Worm (Caenorhabditis elegans) whole organism, L2 larva: ENCODE measurements around the gene idhb-1.

ENCODE experiments used
- C34F6.9 ChIP-seq: fragments of 150-350 bp; optimal IDR thresholded peaks from 2 replicates; lab custom pipeline; 2014; ENCODE audit warnings: missing biosample characterization, missing genetic modification characterization
- F13H6.1 ChIP-seq: sonication (generic microtip); optimal IDR thresholded peaks from 2 replicates; lab custom pipeline; 2016; ENCODE audit warnings: missing genetic modification characterization, missing compliant biosample characterization
- R02D3.7 ChIP-seq: fragments of 150-350 bp; optimal IDR thresholded peaks from 2 replicates; lab custom pipeline; 2014; ENCODE audit warnings: missing biosample characterization, missing genetic modification characterization
- Y55F3AM.14 ChIP-seq: fragments of 200-800 bp; sonication (Bioruptor generic); optimal IDR thresholded peaks from 2 replicates; lab custom pipeline; 2018; ENCODE audit warnings: mild to moderate bottlenecking, missing genetic modification characterization, missing compliant biosample characterization
- ZK546.5 ChIP-seq: sonication (generic microtip); optimal IDR thresholded peaks from 2 replicates; lab custom pipeline; 2017; ENCODE audit warnings: missing biosample characterization, missing genetic modification characterization
- alr-1 ChIP-seq: fragments of 150-350 bp; optimal IDR thresholded peaks from 2 replicates; lab custom pipeline; 2014; ENCODE audit warnings: missing biosample characterization, missing genetic modification characterization
- aly-2 ChIP-seq: fragments of 150-350 bp; optimal IDR thresholded peaks from 2 replicates; lab custom pipeline; 2014; ENCODE audit warnings: missing biosample characterization, missing genetic modification characterization
- ama-1 ChIP-seq: fragments of 150-350 bp; optimal IDR thresholded peaks from 2 replicates; lab custom pipeline; 2018; ENCODE audit warnings: inconsistent platforms
- blmp-1 ChIP-seq: sonication (generic microtip); optimal IDR thresholded peaks from 2 replicates; lab custom pipeline; 2017; ENCODE audit warnings: missing genetic modification characterization, mild to moderate bottlenecking, missing compliant biosample characterization, antibody characterized with exemption, moderate library complexity; ENCODE audit not compliant: insufficient read depth
- ceh-16 ChIP-seq: fragments of 150-350 bp; optimal IDR thresholded peaks from 2 replicates; lab custom pipeline; 2014; ENCODE audit warnings: missing biosample characterization, missing genetic modification characterization
- ceh-82 ChIP-seq: fragments of 150-350 bp; optimal IDR thresholded peaks from 2 replicates; lab custom pipeline; 2014; ENCODE audit warnings: missing biosample characterization, missing genetic modification characterization
- crh-2 ChIP-seq: sonication (generic microtip); optimal IDR thresholded peaks from 2 replicates; lab custom pipeline; 2017; ENCODE audit warnings: missing biosample characterization, missing genetic modification characterization
- dmd-4 ChIP-seq: sonication (generic microtip); optimal IDR thresholded peaks from 2 replicates; lab custom pipeline; 2017; ENCODE audit warnings: missing biosample characterization, missing genetic modification characterization
- egl-27 ChIP-seq: sonication (generic microtip); optimal IDR thresholded peaks from 3 replicates; lab custom pipeline; 2017; ENCODE audit warnings: missing biosample characterization, missing genetic modification reagents, missing genetic modification characterization
- elt-1 ChIP-seq: fragments of 150-350 bp; optimal IDR thresholded peaks from 2 replicates; lab custom pipeline; 2014; ENCODE audit warnings: missing biosample characterization, missing genetic modification characterization
- elt-3 ChIP-seq: sonication (generic microtip); optimal IDR thresholded peaks from 2 replicates; lab custom pipeline; 2017; ENCODE audit warnings: missing biosample characterization, missing genetic modification characterization
- fos-1 ChIP-seq: fragments of 150-350 bp; optimal IDR thresholded peaks from 2 replicates; lab custom pipeline; 2014; ENCODE audit warnings: missing biosample characterization, missing genetic modification characterization
- gmeb-1 ChIP-seq: fragments of 150-350 bp; optimal IDR thresholded peaks from 2 replicates; lab custom pipeline; 2014; ENCODE audit warnings: missing biosample characterization, missing genetic modification characterization
- lin-11 ChIP-seq: fragments of 150-350 bp; sonication (generic microtip); optimal IDR thresholded peaks from 2 replicates; lab custom pipeline; 2014; ENCODE audit warnings: missing biosample characterization, missing genetic modification characterization, inconsistent platforms, mixed read lengths
- lin-13 ChIP-seq: fragments of 150-350 bp; optimal IDR thresholded peaks from 2 replicates; lab custom pipeline; 2014; ENCODE audit warnings: missing biosample characterization, missing genetic modification reagents, missing genetic modification characterization
- lin-39 ChIP-seq: fragments of 150-350 bp; optimal IDR thresholded peaks from 2 replicates; lab custom pipeline; 2014; ENCODE audit warnings: missing biosample characterization, missing genetic modification reagents, missing genetic modification characterization
- lsy-2 ChIP-seq, 2 experiments: fragments of 150-350 bp in 1 of 2; sonication (generic microtip) in 1 of 2; optimal IDR thresholded peaks; 2 replicates each; lab custom pipeline; 2014 to 2017; ENCODE audit warnings: missing biosample characterization in 2 of 2, missing genetic modification characterization in 2 of 2
- mab-5 ChIP-seq: fragments of 150-350 bp; optimal IDR thresholded peaks from 2 replicates; lab custom pipeline; 2014; ENCODE audit warnings: missing biosample characterization, missing genetic modification characterization
- mbf-1 ChIP-seq: sonication (generic microtip); optimal IDR thresholded peaks from 2 replicates; lab custom pipeline; 2017; ENCODE audit warnings: missing biosample characterization, missing genetic modification characterization
- mdl-1 ChIP-seq, 2 experiments: fragments of 150-350 bp in 1 of 2; sonication (generic microtip) in 1 of 2; optimal IDR thresholded peaks; 2 replicates each; lab custom pipeline; 2017; ENCODE audit warnings: missing biosample characterization in 2 of 2, missing genetic modification characterization in 2 of 2
- nhr-10 ChIP-seq: sonication (generic microtip); optimal IDR thresholded peaks from 2 replicates; lab custom pipeline; 2017; ENCODE audit warnings: missing biosample characterization, missing genetic modification characterization
- nhr-11 ChIP-seq: fragments of 150-350 bp; optimal IDR thresholded peaks from 2 replicates; lab custom pipeline; 2014; ENCODE audit warnings: missing biosample characterization, missing genetic modification characterization
- nhr-12 ChIP-seq: fragments of 150-350 bp; optimal IDR thresholded peaks from 2 replicates; lab custom pipeline; 2014; ENCODE audit warnings: missing biosample characterization, missing genetic modification characterization
- nhr-129 ChIP-seq: fragments of 150-350 bp; optimal IDR thresholded peaks from 2 replicates; lab custom pipeline; 2014; ENCODE audit warnings: missing biosample characterization, missing genetic modification characterization
- nhr-21 ChIP-seq: fragments of 150-350 bp; optimal IDR thresholded peaks from 2 replicates; lab custom pipeline; 2014; ENCODE audit warnings: missing biosample characterization, missing genetic modification characterization
- nhr-23 ChIP-seq: fragments of 150-350 bp; optimal IDR thresholded peaks from 2 replicates; lab custom pipeline; 2014; ENCODE audit warnings: missing biosample characterization, missing genetic modification reagents, missing genetic modification characterization
- nhr-237 ChIP-seq: fragments of 150-350 bp; optimal IDR thresholded peaks from 2 replicates; lab custom pipeline; 2014; ENCODE audit warnings: missing biosample characterization, missing genetic modification characterization
- nhr-25 ChIP-seq: fragments of 150-350 bp; sonication (generic microtip); optimal IDR thresholded peaks from 3 replicates; lab custom pipeline; 2014; ENCODE audit warnings: missing biosample characterization, missing genetic modification characterization
- nhr-6 ChIP-seq: fragments of 150-350 bp; optimal IDR thresholded peaks from 2 replicates; lab custom pipeline; 2014; ENCODE audit warnings: missing biosample characterization, missing genetic modification characterization
- nhr-77 ChIP-seq: fragments of 150-350 bp; optimal IDR thresholded peaks from 2 replicates; lab custom pipeline; 2014; ENCODE audit warnings: missing biosample characterization, missing genetic modification characterization
- peb-1 ChIP-seq: fragments of 150-350 bp; optimal IDR thresholded peaks from 2 replicates; lab custom pipeline; 2014; ENCODE audit warnings: missing biosample characterization, missing genetic modification characterization
- sem-4 ChIP-seq: fragments of 150-350 bp; optimal IDR thresholded peaks from 2 replicates; lab custom pipeline; 2014; ENCODE audit warnings: missing biosample characterization, missing genetic modification reagents, missing genetic modification characterization
- skn-1 ChIP-seq: sonication (generic microtip); optimal IDR thresholded peaks from 2 replicates; lab custom pipeline; 2017; ENCODE audit warnings: missing biosample characterization, missing genetic modification characterization
- sma-3 ChIP-seq: sonication (generic microtip); optimal IDR thresholded peaks from 2 replicates; lab custom pipeline; 2016; ENCODE audit warnings: missing genetic modification reagents, missing genetic modification characterization, missing compliant biosample characterization
- sma-9 ChIP-seq, 2 experiments: fragments of 150-350 bp in 1 of 2; sonication (generic microtip) in 1 of 2; optimal IDR thresholded peaks; 2 replicates each; lab custom pipeline; 2014 to 2016; ENCODE audit warnings: missing genetic modification characterization in 2 of 2, mild to moderate bottlenecking in 1 of 2, missing biosample characterization in 1 of 2, missing compliant biosample characterization in 1 of 2, missing genetic modification reagents in 1 of 2, moderate library complexity in 1 of 2
- snpc-4 ChIP-seq: fragments of 150-350 bp; optimal IDR thresholded peaks from 2 replicates; lab custom pipeline; 2014; ENCODE audit warnings: missing biosample characterization, missing genetic modification characterization
- unc-39 ChIP-seq: fragments of 150-350 bp; optimal IDR thresholded peaks from 2 replicates; lab custom pipeline; 2014; ENCODE audit warnings: missing biosample characterization, missing genetic modification characterization
- unc-55 ChIP-seq: fragments of 150-350 bp; sonication (generic microtip); optimal IDR thresholded peaks from 3 replicates; lab custom pipeline; 2014; ENCODE audit warnings: missing biosample characterization, missing genetic modification reagents, missing genetic modification characterization
- unc-62 ChIP-seq: fragments of 150-350 bp; optimal IDR thresholded peaks from 2 replicates; lab custom pipeline; 2014; ENCODE audit warnings: missing biosample characterization, missing genetic modification reagents, missing genetic modification characterization
- zag-1 ChIP-seq: fragments of 150-350 bp; optimal IDR thresholded peaks from 2 replicates; lab custom pipeline; 2014; ENCODE audit warnings: missing biosample characterization, missing genetic modification characterization
- ztf-1 ChIP-seq: fragments of 200-800 bp; sonication (Bioruptor generic); conservative IDR thresholded peaks from 2 replicates; pipeline ENCODE4 v1.3.6; 2022; ENCODE audit warnings: missing genetic modification characterization, missing compliant biosample characterization
- ztf-11 ChIP-seq: sonication (generic microtip); optimal IDR thresholded peaks from 2 replicates; lab custom pipeline; 2017; ENCODE audit warnings: missing biosample characterization, missing genetic modification characterization
- ztf-4 ChIP-seq: fragments of 150-350 bp; optimal IDR thresholded peaks from 2 replicates; lab custom pipeline; 2014; ENCODE audit warnings: missing biosample characterization, missing genetic modification characterization

The idhb-1 gene

ce11 chrX:14178688-14179087 is 4.8 kb upstream of the idhb-1 start, which contains the start of gene C37E2.10:
TSS of gene C37E2.10 (plus strand) at chrX:14178988.
- TF ChIP-seq peb-1 (tag; lab: Kevin White, UChicago): no peak
- no peak for TF ChIP-seq crh-2 (tag; lab: Kevin White, UChicago)
- TF ChIP-seq lsy-2 (tag; optimal IDR thresholded peaks at IDR 0.05; lab: Kevin White, UChicago): no peak
- TF ChIP-seq ztf-4 (tag; lab: Kevin White, UChicago): no peak
- no peak for TF ChIP-seq nhr-129 (tag; lab: Kevin White, UChicago)
- TF ChIP-seq blmp-1 (tag; lab: Kevin White, UChicago): no peak
- TF ChIP-seq mbf-1 (tag; lab: Kevin White, UChicago): no peak
- TF ChIP-seq ama-1 (lab: Kevin White, UChicago): no peak
- TF ChIP-seq lin-39 (tag; lab: Kevin White, UChicago): no peak

ce11 chrX:14175740-14176139 is 1.9 kb upstream of the idhb-1 start, which contains the start of gene C37E2.2:
TSS of gene C37E2.2 (plus strand) at chrX:14176040.
- TF ChIP-seq lin-11 (no peak), zag-1 (tag; lab: Kevin White, UChicago) (no peak), Y55F3AM.14 (GFP tag; lab: Kevin White, UChicago) (no peak)
- TF ChIP-seq, all 48 proteins: peak for 0

- TF ChIP-seq fos-1 (tag; lab: Kevin White, UChicago): peak; percentile 99
- TF ChIP-seq C34F6.9 (tag; lab: Kevin White, UChicago): peak; percentile 98
- peak; percentile 90 for TF ChIP-seq F13H6.1 (tag; lab: Kevin White, UChicago)
- no peak for TF ChIP-seq ceh-16 (tag; lab: Kevin White, UChicago)
- TF ChIP-seq nhr-11 (tag; lab: Kevin White, UChicago): peak; percentile 51
- TF ChIP-seq unc-62 (GFP tag; lab: Kevin White, UChicago): no peak
- TF ChIP-seq elt-1: no peak
- peak; percentile 81 for TF ChIP-seq mab-5 (tag; lab: Kevin White, UChicago)
- TF ChIP-seq sma-3 (GFP tag; lab: Kevin White, UChicago): peak; percentile 96
- peak; percentile 30 for TF ChIP-seq ama-1 (lab: Kevin White, UChicago)
- no peak for TF ChIP-seq ZK546.5 (tag; lab: Kevin White, UChicago)
- TF ChIP-seq lsy-2 (tag; optimal IDR thresholded peaks at IDR 0.05; lab: Kevin White, UChicago): peak; percentile 35 to 90
- TF ChIP-seq crh-2 (tag; lab: Kevin White, UChicago): peak; percentile 96
- no peak for TF ChIP-seq alr-1 (tag; lab: Kevin White, UChicago)
- no peak for TF ChIP-seq R02D3.7 (tag; lab: Kevin White, UChicago)
- no peak for TF ChIP-seq unc-39
- TF ChIP-seq ztf-4 (tag; lab: Kevin White, UChicago): peak; percentile 84
- no peak for TF ChIP-seq ztf-11 (tag; lab: Kevin White, UChicago)
- peak; percentile 34 for TF ChIP-seq nhr-77 (tag; lab: Kevin White, UChicago)
- TF ChIP-seq nhr-21 (tag; lab: Kevin White, UChicago): peak; percentile 94
- peak; percentile 92 for TF ChIP-seq zag-1 (tag; lab: Kevin White, UChicago)
- TF ChIP-seq unc-55 (GFP tag; lab: Kevin White, UChicago): peak; percentile 96
- TF ChIP-seq elt-3 (tag; lab: Kevin White, UChicago): no peak
- TF ChIP-seq nhr-129 (tag; lab: Kevin White, UChicago): peak; percentile 97
- TF ChIP-seq nhr-12 (tag; lab: Kevin White, UChicago): no peak
- peak; percentile 87 for TF ChIP-seq sem-4 (tag; lab: Kevin White, UChicago)
- TF ChIP-seq nhr-237 (tag; lab: Kevin White, UChicago): peak; percentile 34
- no peak for TF ChIP-seq dmd-4 (tag; lab: Kevin White, UChicago)
- peak; percentile 81 for TF ChIP-seq gmeb-1 (tag; lab: Kevin White, UChicago)
- peak; percentile 12 for TF ChIP-seq peb-1 (tag; lab: Kevin White, UChicago)
- TF ChIP-seq egl-27 (tag; lab: Kevin White, UChicago): peak; percentile 83
- peak; percentile 8 for TF ChIP-seq skn-1 (tag; lab: Kevin White, UChicago)
- peak; percentile 5 for TF ChIP-seq Y55F3AM.14 (GFP tag; lab: Kevin White, UChicago)
- peak; percentile 32 for TF ChIP-seq ceh-82 (tag; lab: Kevin White, UChicago)
- TF ChIP-seq lin-13 (GFP tag; lab: Kevin White, UChicago): peak; percentile 92
- peak; percentile 74 for TF ChIP-seq lin-11
- TF ChIP-seq mdl-1 (tag; optimal IDR thresholded peaks at IDR 0.05; lab: Kevin White, UChicago): peak; percentile 55 to 88
- TF ChIP-seq mbf-1 (tag; lab: Kevin White, UChicago): no peak
- TF ChIP-seq nhr-23 (tag; lab: Kevin White, UChicago): no peak
- peak; percentile 93 for TF ChIP-seq sma-9 (GFP tag; optimal IDR thresholded peaks at IDR 0.05; lab: Kevin White, UChicago)
- no peak for TF ChIP-seq sma-9 (tag; optimal IDR thresholded peaks at IDR 0.05; lab: Kevin White, UChicago)
- no peak for TF ChIP-seq lin-39 (tag; lab: Kevin White, UChicago)
- TF ChIP-seq snpc-4 (tag; lab: Kevin White, UChicago): peak; percentile 78
- TF ChIP-seq blmp-1 (tag; lab: Kevin White, UChicago): peak; percentile 80
- TF ChIP-seq nhr-6 (tag; lab: Kevin White, UChicago): peak; percentile 76
- no peak for TF ChIP-seq ztf-1 (GFP tag; lab: Robert Waterston, UW)
- TF ChIP-seq nhr-10: peak; percentile 22
- no peak for TF ChIP-seq aly-2 (tag; lab: Kevin White, UChicago)
- TF ChIP-seq nhr-25 (tag; lab: Kevin White, UChicago): peak; percentile 91
These were observed 4.3 kb downstream of the idhb-1 start, which contains the start of gene sym-4 for ce11 chrX:14169569-14170031. TSS of gene sym-4 (minus strand) at chrX:14169619.
